Worm (Caenorhabditis elegans) whole organism, early embryonic: ENCODE data around the gene srx-93.
"Not testable (repeated sequence)": the region's sequence is repeated elsewhere in the genome, so short reads cannot be mapped to it uniquely, and the experiment has no call there.

Experiments used
- B0310.2 ChIP-seq: sonication (generic microtip); optimal IDR thresholded peaks from 2 replicates; lab custom pipeline; 2016; ENCODE audit warnings: mild to moderate bottlenecking, missing genetic modification characterization, missing compliant biosample characterization
- F13C5.2 ChIP-seq: sonication (generic microtip); optimal IDR thresholded peaks from 2 replicates; lab custom pipeline; 2017; ENCODE audit warnings: mild to moderate bottlenecking, missing genetic modification characterization, inconsistent platforms, missing compliant biosample characterization
- aly-1 ChIP-seq: sonication (generic microtip); optimal IDR thresholded peaks from 2 replicates; lab custom pipeline; 2016; ENCODE audit warnings: missing genetic modification characterization, missing compliant biosample characterization
- ama-1 ChIP-seq: fragments of 150-350 bp; optimal IDR thresholded peaks from 2 replicates; lab custom pipeline; 2014
- ceh-13 ChIP-seq: fragments of 200-800 bp; sonication (Bioruptor generic); optimal IDR thresholded peaks from 2 replicates; lab custom pipeline; 2018; ENCODE audit warnings: mild to moderate bottlenecking, missing genetic modification characterization, missing compliant biosample characterization
- ceh-36 ChIP-seq: sonication (generic microtip); optimal IDR thresholded peaks from 2 replicates; lab custom pipeline; 2016; ENCODE audit warnings: missing genetic modification characterization, inconsistent platforms, missing compliant biosample characterization
- ets-7 ChIP-seq: sonication (generic microtip); optimal IDR thresholded peaks from 2 replicates; lab custom pipeline; 2016; ENCODE audit warnings: missing genotype, missing genetic modification characterization, missing compliant biosample characterization
- flt-1 ChIP-seq: fragments of 200-800 bp; sonication (Bioruptor generic); IDR thresholded peaks from 2 replicates; pipeline ENCODE4 v1.3.6; 2022; ENCODE audit warnings: missing genetic modification characterization, missing compliant biosample characterization
- hmbx-1 ChIP-seq: sonication (generic microtip); optimal IDR thresholded peaks from 2 replicates; lab custom pipeline; 2016; ENCODE audit warnings: mild to moderate bottlenecking, missing genetic modification characterization, missing compliant biosample characterization
- hmg-4 ChIP-seq: fragments of 200-800 bp; sonication (Bioruptor generic); optimal IDR thresholded peaks from 2 replicates; lab custom pipeline; 2018; ENCODE audit warnings: mild to moderate bottlenecking, missing genetic modification characterization, missing compliant biosample characterization
- hnd-1 ChIP-seq: sonication (generic microtip); optimal IDR thresholded peaks from 2 replicates; lab custom pipeline; 2016; ENCODE audit warnings: missing genetic modification characterization, missing compliant biosample characterization
- pes-1 ChIP-seq: fragments of 200-800 bp; sonication (Bioruptor generic); IDR thresholded peaks from 2 replicates; pipeline ENCODE4 v1.3.6; 2022; ENCODE audit warnings: missing genetic modification reagents, missing genetic modification characterization, missing compliant biosample characterization
- scrt-1 ChIP-seq: fragments of 200-800 bp; sonication (Bioruptor generic); IDR thresholded peaks from 2 replicates; pipeline ENCODE4 v1.3.6; 2022; ENCODE audit warnings: missing genetic modification characterization, missing compliant biosample characterization
- sea-1 ChIP-seq: fragments of 200-800 bp; sonication (Bioruptor generic); conservative IDR thresholded peaks from 2 replicates; pipeline ENCODE4 v1.3.6; 2022; ENCODE audit warnings: missing genetic modification characterization, missing compliant biosample characterization
- tbx-11 ChIP-seq: fragments of 200-800 bp; sonication (Bioruptor generic); IDR thresholded peaks from 2 replicates; pipeline ENCODE4 v1.3.6; 2022; ENCODE audit warnings: missing genetic modification characterization, missing compliant biosample characterization
- tbx-37 ChIP-seq: fragments of 200-800 bp; sonication (Bioruptor generic); conservative IDR thresholded peaks from 2 replicates; pipeline ENCODE4 v1.3.6; 2022; ENCODE audit warnings: missing genetic modification reagents, missing genetic modification characterization, missing compliant biosample characterization
- tra-4 ChIP-seq: sonication (generic microtip); optimal IDR thresholded peaks from 2 replicates; lab custom pipeline; 2017; ENCODE audit warnings: missing genetic modification characterization, missing compliant biosample characterization

Gene srx-93

ce11 chrV:3620608-3621007 is at the start of gene srx-93:
srx-93 (minus strand) TSS chrV:3620708.
- TF ChIP-seq ceh-13; pes-1 (GFP tag; lab: Robert Waterston, UW); F13C5.2 (tag; lab: Kevin White, UChicago): not testable (repeated sequence)

ce11 chrV:3668464-3668863 is 48.0 kb upstream of the srx-93 start, which contains the start of gene Y39H10B.2:
Y39H10B.2 (plus strand) TSS chrV:3668764.
- TF ChIP-seq hmg-4 (GFP tag; lab: Kevin White, UChicago) (no peak), hmbx-1 (tag; lab: Kevin White, UChicago) (no peak), ceh-36 (tag; lab: Kevin White, UChicago) (no peak), F13C5.2 (tag; lab: Kevin White, UChicago) (no peak), ama-1 (lab: Kevin White, UChicago) (no peak), hnd-1 (no peak), scrt-1 (GFP tag; lab: Robert Waterston, UW) (no peak), B0310.2 (no peak), tra-4 (tag; lab: Kevin White, UChicago) (no peak), ets-7 (tag; lab: Kevin White, UChicago) (no peak), tbx-11 (no peak), flt-1 (GFP tag; lab: Robert Waterston, UW) (no peak), pes-1 (GFP tag; lab: Robert Waterston, UW) (no peak), tbx-37 (no peak), sea-1 (GFP tag; lab: Robert Waterston, UW) (no peak), aly-1 (no peak), ceh-13 (no peak)

- no peak for TF ChIP-seq tbx-11
- TF ChIP-seq pes-1 (GFP tag; lab: Robert Waterston, UW) = no peak
- no peak for TF ChIP-seq sea-1 (GFP tag; lab: Robert Waterston, UW)
- no peak for TF ChIP-seq tbx-37
- no peak for TF ChIP-seq ets-7 (tag; lab: Kevin White, UChicago)
- no peak for TF ChIP-seq aly-1
- no peak for TF ChIP-seq B0310.2
- TF ChIP-seq hmg-4 (GFP tag; lab: Kevin White, UChicago) = no peak
- no peak for TF ChIP-seq ama-1 (lab: Kevin White, UChicago)
These were observed 46.4 kb upstream of the srx-93 start, which contains the start of gene str-113 for ce11 chrV:3666887-3667286. str-113 (minus strand) TSS chrV:3666987.

- TF ChIP-seq F13C5.2 (tag; lab: Kevin White, UChicago) = no peak
- no peak for TF ChIP-seq tbx-37
- no peak for TF ChIP-seq ceh-36 (tag; lab: Kevin White, UChicago)
- TF ChIP-seq sea-1 (GFP tag; lab: Robert Waterston, UW) = no peak
- TF ChIP-seq ceh-13 = no peak
- TF ChIP-seq ets-7 (tag; lab: Kevin White, UChicago) = no peak
- no peak for TF ChIP-seq tbx-11
- no peak for TF ChIP-seq scrt-1 (GFP tag; lab: Robert Waterston, UW)
- TF ChIP-seq tra-4 (tag; lab: Kevin White, UChicago) = no peak
- no peak for TF ChIP-seq hmg-4 (GFP tag; lab: Kevin White, UChicago)
- TF ChIP-seq B0310.2 = no peak
- no peak for TF ChIP-seq hmbx-1 (tag; lab: Kevin White, UChicago)
- no peak for TF ChIP-seq pes-1 (GFP tag; lab: Robert Waterston, UW)
- TF ChIP-seq aly-1 = no peak
- TF ChIP-seq flt-1 (GFP tag; lab: Robert Waterston, UW) = no peak
- TF ChIP-seq hnd-1 = no peak
- TF ChIP-seq ama-1 (lab: Kevin White, UChicago) = no peak
These were observed 39.0 kb upstream of the srx-93 start, which contains the start of gene acr-23 for ce11 chrV:3659472-3659871. acr-23 (minus strand) TSS chrV:3659572.

- no peak for TF ChIP-seq aly-1
- no peak for TF ChIP-seq tbx-37
- no peak for TF ChIP-seq ceh-36 (tag; lab: Kevin White, UChicago)
- TF ChIP-seq ceh-13 = no peak
- no peak for TF ChIP-seq pes-1 (GFP tag; lab: Robert Waterston, UW)
- no peak for TF ChIP-seq F13C5.2 (tag; lab: Kevin White, UChicago)
- no peak for TF ChIP-seq ets-7 (tag; lab: Kevin White, UChicago)
- no peak for TF ChIP-seq hnd-1
- no peak for TF ChIP-seq B0310.2
- no peak for TF ChIP-seq flt-1 (GFP tag; lab: Robert Waterston, UW)
- TF ChIP-seq hmbx-1 (tag; lab: Kevin White, UChicago) = no peak
- no peak for TF ChIP-seq tra-4 (tag; lab: Kevin White, UChicago)
- TF ChIP-seq sea-1 (GFP tag; lab: Robert Waterston, UW) = no peak
- TF ChIP-seq scrt-1 (GFP tag; lab: Robert Waterston, UW) = no peak
- TF ChIP-seq ama-1 (lab: Kevin White, UChicago) = no peak
- TF ChIP-seq tbx-11 = no peak
- TF ChIP-seq hmg-4 (GFP tag; lab: Kevin White, UChicago) = no peak
These were observed 29.0 kb upstream of the srx-93 start, which contains the start of gene str-114 for ce11 chrV:3649473-3649872. str-114 (plus strand) TSS chrV:3649773.

- no peak for TF ChIP-seq tbx-11
- no peak for TF ChIP-seq B0310.2
- no peak for TF ChIP-seq sea-1 (GFP tag; lab: Robert Waterston, UW)
- TF ChIP-seq scrt-1 (GFP tag; lab: Robert Waterston, UW) = no peak
These were observed 27.4 kb upstream of the srx-93 start, which contains the start of gene F59B1.10 for ce11 chrV:3647862-3648261. F59B1.10 (minus strand) TSS chrV:3647962.

ce11 chrV:3644193-3644693 is 23.7 kb upstream of the srx-93 start, which contains the start of gene F59B1.8:
F59B1.8 (minus strand) TSS chrV:3644243.
- TF ChIP-seq ceh-13 = no peak
- no peak for TF ChIP-seq F13C5.2 (tag; lab: Kevin White, UChicago)
- TF ChIP-seq hnd-1 = no peak
- no peak for TF ChIP-seq hmg-4 (GFP tag; lab: Kevin White, UChicago)

- TF ChIP-seq scrt-1 (GFP tag; lab: Robert Waterston, UW) (no peak), ceh-13 (no peak), pes-1 (GFP tag; lab: Robert Waterston, UW) (no peak), flt-1 (GFP tag; lab: Robert Waterston, UW) (no peak), hmbx-1 (tag; lab: Kevin White, UChicago) (no peak)
These were observed 19.4 kb upstream of the srx-93 start for ce11 chrV:3639873-3640272.
